Worm (Caenorhabditis elegans): ENCODE data around the gene Y8A9A.2.

ce11 chrII:3787151-3787550 is 8.3 kb upstream of the Y8A9A.2 start, which contains the start of gene T24E12.13:
- TF ChIP-seq efl-1 (GFP tag; optimal IDR thresholded peaks at IDR 0.05) = no peak
- no peak for TF ChIP-seq unc-62 (GFP tag; optimal IDR thresholded peaks at IDR 0.05)
- TF ChIP-seq ets-4 (GFP tag; optimal IDR thresholded peaks at IDR 0.05) = no peak
- TF ChIP-seq madf-6 (GFP tag; IDR thresholded peaks at IDR 0.05) = no peak
